Worm (Caenorhabditis elegans): ENCODE results near the gene dct-13.

- TF ChIP-seq ztf-11 (tag; optimal IDR thresholded peaks at IDR 0.05): no peak
- no peak for TF ChIP-seq nhr-21 (tag; optimal IDR thresholded peaks at IDR 0.05)
- TF ChIP-seq unc-55 (GFP tag; optimal IDR thresholded peaks at IDR 0.05): no peak
Measured at ce11 chrIV:17053261-17053660, 28.3 kb upstream of the dct-13 start, which contains the start of gene Y116A8C.23.
